Worm (Caenorhabditis elegans) whole organism, L1 larva: ENCODE measurements around the gene rps-1.

Source experiments
- C04F5.9 ChIP-seq: sonication (generic microtip); optimal IDR thresholded peaks from 2 replicates; lab custom pipeline; 2016; ENCODE audit warnings: missing genetic modification characterization, missing compliant biosample characterization
- Y116A8C.19 ChIP-seq: sonication (generic microtip); optimal IDR thresholded peaks from 2 replicates; lab custom pipeline; 2016; ENCODE audit warnings: missing compliant biosample characterization, missing genetic modification characterization, borderline replicate concordance
- aha-1 ChIP-seq: fragments of 150-350 bp; optimal IDR thresholded peaks from 2 replicates; lab custom pipeline; 2014; ENCODE audit warnings: missing biosample characterization, missing genetic modification characterization
- alr-1 ChIP-seq: fragments of 200-800 bp; sonication (Bioruptor generic); optimal IDR thresholded peaks from 2 replicates; lab custom pipeline; 2018; ENCODE audit warnings: borderline replicate concordance, mild to moderate bottlenecking, missing genetic modification characterization, missing compliant biosample characterization
- ama-1 ChIP-seq: fragments of 150-350 bp; optimal IDR thresholded peaks from 2 replicates; lab custom pipeline; 2014
- ceh-63 ChIP-seq: fragments of 200-800 bp; sonication (Bioruptor generic); optimal IDR thresholded peaks from 2 replicates; lab custom pipeline; 2018; ENCODE audit warnings: mild to moderate bottlenecking, missing genetic modification characterization, missing compliant biosample characterization
- ceh-82 ChIP-seq, 3 experiments: fragments of 150-350 bp in 1 of 3; sonication (generic microtip) in 2 of 3; optimal IDR thresholded peaks; 2 replicates each; lab custom pipeline; 2014 to 2017; ENCODE audit warnings: missing biosample characterization in 3 of 3, missing genetic modification characterization in 3 of 3
- ceh-88 ChIP-seq: fragments of 200-800 bp; sonication (Bioruptor generic); IDR thresholded peaks from 2 replicates; pipeline ENCODE4 v1.3.6; 2022; ENCODE audit warnings: missing genetic modification characterization, missing compliant biosample characterization
- ceh-90 ChIP-seq: sonication (generic microtip); optimal IDR thresholded peaks from 2 replicates; lab custom pipeline; 2016; ENCODE audit warnings: missing genetic modification characterization, missing compliant biosample characterization
- ces-1 ChIP-seq: fragments of 150-350 bp; optimal IDR thresholded peaks from 2 replicates; lab custom pipeline; 2014; ENCODE audit warnings: missing biosample characterization, missing genetic modification reagents, missing genetic modification characterization
- dpl-1 ChIP-seq, 3 experiments: fragments of 150-350 bp in 2 of 3; sonication (generic microtip) in 1 of 3; optimal IDR thresholded peaks; 2 replicates each; lab custom pipeline; 2014 to 2017; ENCODE audit warnings: missing biosample characterization in 3 of 3, missing genetic modification characterization in 3 of 3, missing genetic modification reagents in 3 of 3
- dsc-1 ChIP-seq: sonication (generic microtip); optimal IDR thresholded peaks from 2 replicates; lab custom pipeline; 2016; ENCODE audit warnings: mild to moderate bottlenecking, missing genetic modification characterization, missing compliant biosample characterization
- efl-1 ChIP-seq, 4 experiments: fragments of 150-350 bp; optimal IDR thresholded peaks in 3 of 4; peaks in 1 of 4; 1 replicate in 1 of 4; 2 replicates in 3 of 4; lab custom pipeline; 2014; ENCODE audit warnings: missing biosample characterization in 2 of 4, missing genetic modification characterization in 2 of 4, missing genetic modification reagents in 2 of 4
- egl-13 ChIP-seq: sonication (generic microtip); optimal IDR thresholded peaks from 2 replicates; lab custom pipeline; 2016; ENCODE audit warnings: missing genotype, missing genetic modification reagents, missing genetic modification characterization, missing compliant biosample characterization
- elt-2 ChIP-seq: sonication (generic microtip); optimal IDR thresholded peaks from 2 replicates; lab custom pipeline; 2016; ENCODE audit warnings: missing genetic modification characterization, mild to moderate bottlenecking, inconsistent platforms, missing compliant biosample characterization, missing genetic modification reagents
- fkh-10 ChIP-seq: sonication (generic microtip); optimal IDR thresholded peaks from 2 replicates; lab custom pipeline; 2017; ENCODE audit warnings: missing biosample characterization, missing genetic modification reagents, missing genetic modification characterization
- fkh-4 ChIP-seq: sonication (generic microtip); optimal IDR thresholded peaks from 2 replicates; lab custom pipeline; 2016; ENCODE audit warnings: missing compliant biosample characterization, missing genetic modification characterization, borderline replicate concordance
- fkh-8 ChIP-seq: sonication (generic microtip); optimal IDR thresholded peaks from 2 replicates; lab custom pipeline; 2016; ENCODE audit warnings: mild to moderate bottlenecking, missing genetic modification characterization, missing compliant biosample characterization
- fos-1 ChIP-seq: fragments of 150-350 bp; optimal IDR thresholded peaks from 2 replicates; lab custom pipeline; 2014; ENCODE audit warnings: missing biosample characterization, missing genetic modification characterization
- grh-1 ChIP-seq: fragments of 200-800 bp; sonication (Bioruptor generic); IDR thresholded peaks from 2 replicates; pipeline ENCODE4 v1.3.6; 2022; ENCODE audit warnings: missing genetic modification reagents, missing genetic modification characterization, missing compliant biosample characterization
- hlh-17 ChIP-seq: fragments of 200-800 bp; sonication (Bioruptor generic); optimal IDR thresholded peaks from 2 replicates; lab custom pipeline; 2018; ENCODE audit warnings: missing genetic modification characterization, mild to moderate bottlenecking, missing compliant biosample characterization, moderate library complexity, borderline replicate concordance
- hlh-4 ChIP-seq: sonication (generic microtip); optimal IDR thresholded peaks from 2 replicates; lab custom pipeline; 2016; ENCODE audit warnings: mild to moderate bottlenecking, missing genetic modification characterization, missing compliant biosample characterization
- hpl-2 ChIP-seq: fragments of 150-350 bp; optimal IDR thresholded peaks from 2 replicates; lab custom pipeline; 2014; ENCODE audit warnings: missing biosample characterization, missing genetic modification reagents, missing genetic modification characterization
- irx-1 ChIP-seq: sonication (generic microtip); optimal IDR thresholded peaks from 2 replicates; lab custom pipeline; 2016; ENCODE audit warnings: missing genetic modification characterization, missing compliant biosample characterization
- jun-1 ChIP-seq: fragments of 150-350 bp; optimal IDR thresholded peaks from 2 replicates; lab custom pipeline; 2014; ENCODE audit warnings: missing biosample characterization, missing genetic modification reagents, missing genetic modification characterization
- lin-13 ChIP-seq: fragments of 150-350 bp; optimal IDR thresholded peaks from 2 replicates; lab custom pipeline; 2014; ENCODE audit warnings: missing biosample characterization, missing genetic modification reagents, missing genetic modification characterization
- lin-35 ChIP-seq, 2 experiments: fragments of 150-350 bp; optimal IDR thresholded peaks; 2 replicates each; lab custom pipeline; 2014; ENCODE audit warnings: missing biosample characterization in 2 of 2, missing genetic modification characterization in 2 of 2, missing genetic modification reagents in 2 of 2
- lir-3 ChIP-seq: sonication (generic microtip); optimal IDR thresholded peaks from 2 replicates; lab custom pipeline; 2016; ENCODE audit warnings: mild to moderate bottlenecking, missing genetic modification characterization, moderate library complexity, missing compliant biosample characterization; ENCODE audit not compliant: poor library complexity
- mab-9 ChIP-seq: fragments of 200-800 bp; sonication (Bioruptor generic); IDR thresholded peaks from 2 replicates; pipeline ENCODE4 v1.3.6; 2022; ENCODE audit warnings: missing genetic modification reagents, missing genetic modification characterization, missing compliant biosample characterization
- mdl-1 ChIP-seq, 2 experiments: fragments of 150-350 bp; optimal IDR thresholded peaks; 2 replicates each; lab custom pipeline; 2014 to 2017; ENCODE audit warnings: missing biosample characterization in 2 of 2, missing genetic modification characterization in 2 of 2, inconsistent platforms in 1 of 2
- mep-1 ChIP-seq: fragments of 150-350 bp; optimal IDR thresholded peaks from 2 replicates; lab custom pipeline; 2014; ENCODE audit warnings: missing biosample characterization, missing genetic modification characterization
- nhr-12 ChIP-seq: sonication (generic microtip); optimal IDR thresholded peaks from 2 replicates; lab custom pipeline; 2017; ENCODE audit warnings: missing biosample characterization, missing genetic modification characterization
- nhr-28 ChIP-seq: fragments of 150-350 bp; optimal IDR thresholded peaks from 2 replicates; lab custom pipeline; 2014; ENCODE audit warnings: missing biosample characterization, missing genetic modification characterization
- nhr-47 ChIP-seq: sonication (generic microtip); optimal IDR thresholded peaks from 2 replicates; lab custom pipeline; 2016; ENCODE audit warnings: mild to moderate bottlenecking, missing genetic modification characterization, moderate library complexity, missing compliant biosample characterization
- nhr-77 ChIP-seq: fragments of 150-350 bp; optimal IDR thresholded peaks from 2 replicates; lab custom pipeline; 2014; ENCODE audit warnings: missing biosample characterization, missing genetic modification characterization
- nhr-85 ChIP-seq: sonication (generic microtip); peaks from one replicate; lab custom pipeline; 2016; ENCODE audit warnings: missing genetic modification characterization, inconsistent platforms, missing compliant biosample characterization
- pax-3 ChIP-seq: fragments of 200-800 bp; sonication (Bioruptor generic); optimal IDR thresholded peaks from 2 replicates; lab custom pipeline; 2018; ENCODE audit warnings: mild to moderate bottlenecking, missing genetic modification characterization, moderate library complexity, missing compliant biosample characterization
- pqm-1 ChIP-seq: sonication (generic microtip); optimal IDR thresholded peaks from 3 replicates; lab custom pipeline; 2017; ENCODE audit warnings: missing biosample characterization, missing genetic modification characterization
- skn-1 ChIP-seq: fragments of 150-350 bp; optimal IDR thresholded peaks from 2 replicates; lab custom pipeline; 2014; ENCODE audit warnings: missing biosample characterization, missing genetic modification characterization
- snpc-4 ChIP-seq: fragments of 150-350 bp; optimal IDR thresholded peaks from 2 replicates; lab custom pipeline; 2014; ENCODE audit warnings: missing biosample characterization, missing genetic modification characterization
- snu-23 ChIP-seq: sonication (generic microtip); optimal IDR thresholded peaks from 2 replicates; lab custom pipeline; 2016; ENCODE audit warnings: missing genetic modification characterization, missing compliant biosample characterization
- sptf-1 ChIP-seq: fragments of 150-350 bp; optimal IDR thresholded peaks from 2 replicates; lab custom pipeline; 2014; ENCODE audit warnings: missing biosample characterization, missing genetic modification characterization
- sup-37 ChIP-seq: fragments of 200-800 bp; sonication (Bioruptor generic); optimal IDR thresholded peaks from 2 replicates; lab custom pipeline; 2018; ENCODE audit warnings: mild to moderate bottlenecking, missing genetic modification characterization, missing compliant biosample characterization
- tlp-1 ChIP-seq: fragments of 150-350 bp; optimal IDR thresholded peaks from 2 replicates; lab custom pipeline; 2014; ENCODE audit warnings: missing biosample characterization, missing genetic modification characterization
- unc-30 ChIP-seq: sonication (generic microtip); optimal IDR thresholded peaks from 2 replicates; lab custom pipeline; 2017; ENCODE audit warnings: missing biosample characterization, missing genetic modification characterization
- unc-62 ChIP-seq: fragments of 150-350 bp; optimal IDR thresholded peaks from 2 replicates; lab custom pipeline; 2014; ENCODE audit warnings: missing biosample characterization, missing genetic modification reagents, missing genetic modification characterization
- unc-86 ChIP-seq: sonication (generic microtip); optimal IDR thresholded peaks from 2 replicates; lab custom pipeline; 2016; ENCODE audit warnings: missing genetic modification characterization, missing compliant biosample characterization
- vab-15 ChIP-seq: sonication (generic microtip); optimal IDR thresholded peaks from 2 replicates; lab custom pipeline; 2017; ENCODE audit warnings: missing genotype, mild to moderate bottlenecking, missing genetic modification characterization, missing compliant biosample characterization
- ztf-11 ChIP-seq, 2 experiments: sonication (generic microtip); optimal IDR thresholded peaks; 2 replicates each; lab custom pipeline; 2016 to 2017; ENCODE audit warnings: missing genetic modification characterization in 2 of 2, missing biosample characterization in 1 of 2, missing compliant biosample characterization in 1 of 2

Gene rps-1

DNA sequence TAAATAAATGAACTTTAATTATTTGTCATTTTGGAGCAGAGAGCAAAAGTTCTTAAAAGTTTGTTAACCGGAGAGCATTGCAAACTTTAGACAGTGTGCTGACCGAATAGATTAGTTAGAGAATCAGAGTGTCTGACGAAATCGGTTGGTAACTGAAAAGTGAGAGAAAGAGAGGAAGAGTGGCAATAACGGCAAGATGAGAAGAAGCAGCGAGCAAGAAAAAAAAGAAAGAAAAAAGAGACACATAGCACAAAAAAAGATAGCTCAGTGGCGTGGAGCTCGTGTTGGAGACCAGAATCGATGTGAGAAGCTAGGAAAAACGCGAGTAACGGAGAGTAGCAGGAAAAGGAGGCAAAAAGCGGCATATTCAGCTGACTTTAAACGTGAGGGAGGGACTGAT, 28.6 kb downstream of the rps-1 start (continued):
- TF ChIP-seq skn-1 (tag; lab: Kevin White, UChicago) (peak; percentile 74), nhr-12 (tag; lab: Kevin White, UChicago) (no peak), dsc-1 (tag; lab: Kevin White, UChicago) (peak; percentile 63), ceh-63 (GFP tag; lab: Kevin White, UChicago) (no peak), efl-1 (optimal IDR thresholded peaks at IDR 0.05; lab: Kevin White, UChicago) (peak; percentile 42 to 49), efl-1 (GFP tag; optimal IDR thresholded peaks at IDR 0.05 in 1 of 2; lab: Kevin White, UChicago) (peak in 1 of 2 experiments; percentile 24), pqm-1 (no peak), ama-1 (lab: Kevin White, UChicago) (no peak), ztf-11 (tag; optimal IDR thresholded peaks at IDR 0.05; lab: Kevin White, UChicago) (no peak), lir-3 (no peak), C04F5.9 (no peak), hlh-4 (no peak), elt-2 (tag; lab: Kevin White, UChicago) (no peak), fkh-8 (tag; lab: Kevin White, UChicago) (peak; percentile 88), ceh-88 (GFP tag; lab: Robert Waterston, UW) (no peak), Y116A8C.19 (tag; lab: Kevin White, UChicago) (no peak), fos-1 (tag; lab: Kevin White, UChicago) (peak; percentile 44), hlh-17 (GFP tag; lab: Kevin White, UChicago) (no peak), snu-23 (peak; percentile 50), irx-1 (tag; lab: Kevin White, UChicago) (peak; percentile 45), alr-1 (tag; lab: Kevin White, UChicago) (no peak), lin-13 (no peak), unc-30 (no peak), dpl-1 (GFP tag; optimal IDR thresholded peaks at IDR 0.05; lab: Kevin White, UChicago) (peak; percentile 14 to 28 (median 24)), aha-1 (tag; lab: Kevin White, UChicago) (no peak), lin-35 (GFP tag; optimal IDR thresholded peaks at IDR 0.05; lab: Kevin White, UChicago) (peak in 1 of 2 experiments; percentile 51), jun-1 (tag; lab: Kevin White, UChicago) (no peak), mep-1 (tag; lab: Kevin White, UChicago) (peak; percentile 49)

- no peak for TF ChIP-seq ces-1 (GFP tag; lab: Kevin White, UChicago)
- TF ChIP-seq ama-1 (lab: Kevin White, UChicago), result no peak
- no peak for TF ChIP-seq snpc-4 (tag; lab: Kevin White, UChicago)
- TF ChIP-seq sptf-1 (tag; lab: Kevin White, UChicago), result no peak
- TF ChIP-seq snu-23, result peak; percentile 31
- TF ChIP-seq nhr-12 (tag; lab: Kevin White, UChicago), result no peak
- no peak for TF ChIP-seq vab-15
- peak; percentile 89 for TF ChIP-seq nhr-85 (tag; lab: Kevin White, UChicago)
- TF ChIP-seq irx-1 (tag; lab: Kevin White, UChicago), result no peak
- TF ChIP-seq jun-1 (tag; lab: Kevin White, UChicago), result no peak
- no peak for TF ChIP-seq fkh-8 (tag; lab: Kevin White, UChicago)
- no peak for TF ChIP-seq nhr-28 (tag; lab: Kevin White, UChicago)
- no peak for TF ChIP-seq fkh-4 (tag; lab: Kevin White, UChicago)
- no peak for TF ChIP-seq hlh-4
- no peak for TF ChIP-seq pax-3 (tag; lab: Kevin White, UChicago)
- TF ChIP-seq hpl-2, result no peak
- no peak for TF ChIP-seq ceh-90 (tag; lab: Kevin White, UChicago)
- TF ChIP-seq fkh-10 (GFP tag; lab: Kevin White, UChicago), result no peak
- TF ChIP-seq unc-86 (tag; lab: Kevin White, UChicago), result no peak
- TF ChIP-seq lin-35 (GFP tag; optimal IDR thresholded peaks at IDR 0.05; lab: Kevin White, UChicago), result peak in 1 of 2 experiments; percentile 18
- no peak for TF ChIP-seq unc-62 (GFP tag; lab: Kevin White, UChicago)
- TF ChIP-seq unc-30, result no peak
- no peak for TF ChIP-seq ceh-82 (tag; optimal IDR thresholded peaks at IDR 0.05; lab: Kevin White, UChicago)
- TF ChIP-seq egl-13 (tag; lab: Kevin White, UChicago), result no peak
- TF ChIP-seq tlp-1 (tag; lab: Kevin White, UChicago), result no peak
- TF ChIP-seq sup-37 (GFP tag; lab: Kevin White, UChicago), result no peak
- TF ChIP-seq nhr-47, result no peak
- TF ChIP-seq grh-1, result peak; percentile 12; the same call in 1 of the 2 replicates
- TF ChIP-seq dpl-1 (GFP tag; optimal IDR thresholded peaks at IDR 0.05; lab: Kevin White, UChicago), result no peak
- no peak for TF ChIP-seq efl-1 (optimal IDR thresholded peaks at IDR 0.05; lab: Kevin White, UChicago)
- peak in 1 of 2 experiments; percentile 76 for TF ChIP-seq efl-1 (GFP tag; optimal IDR thresholded peaks at IDR 0.05 in 1 of 2; lab: Kevin White, UChicago)
- TF ChIP-seq mab-9 (GFP tag; lab: Robert Waterston, UW), result no peak
- TF ChIP-seq mdl-1 (tag; optimal IDR thresholded peaks at IDR 0.05; lab: Kevin White, UChicago), result peak in 1 of 2 experiments; percentile 7
- no peak for TF ChIP-seq nhr-77
Measured at ce11 chrIII:4504934-4505484, 29.3 kb downstream of the rps-1 start.
